Worm (Caenorhabditis elegans) whole organism, L4 larva: ENCODE results near the gene T25B6.6.

ENCODE experiments used
- spr-1 ChIP-seq: sonication (generic microtip); optimal IDR thresholded peaks from 2 replicates; lab custom pipeline; 2016; ENCODE audit warnings: mild to moderate bottlenecking, missing genetic modification characterization, missing compliant biosample characterization
- unc-62 ChIP-seq, 3 experiments: fragments of 150-350 bp in 1 of 3; sonication (generic microtip); optimal IDR thresholded peaks in 2 of 3; peaks in 1 of 3; 1 replicate in 1 of 3; 2 replicates in 2 of 3; lab custom pipeline; 2014 to 2017; ENCODE audit warnings: missing biosample characterization in 3 of 3, missing genetic modification characterization in 3 of 3, missing genetic modification reagents in 3 of 3, missing genotype in 1 of 3

The T25B6.6 gene

DNA sequence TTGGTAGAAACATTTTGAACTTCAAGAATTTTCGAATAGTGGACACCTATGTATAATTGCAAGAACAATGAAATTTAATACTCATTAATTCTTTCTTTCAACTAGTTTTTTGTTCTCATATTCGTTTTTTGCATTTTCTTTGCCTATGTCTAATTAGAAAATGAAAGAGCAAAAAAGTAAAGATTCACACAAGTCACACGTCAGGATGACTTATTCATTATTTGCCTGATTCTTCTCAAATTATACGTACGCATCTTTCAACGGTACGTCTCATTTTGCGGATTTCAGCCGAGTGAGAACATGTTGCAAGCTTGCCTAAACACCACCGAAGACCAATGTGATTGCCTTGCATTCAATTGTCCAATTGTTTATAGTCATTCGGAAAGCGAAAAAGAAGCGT lies 42.0 kb downstream of the T25B6.6 start, which contains the start of gene nmur-1:
Gene nmur-1, plus strand, starts transcription at position 301 of the 400 bp plus-strand sequence.
- TF ChIP-seq unc-62 (GFP tag; optimal IDR thresholded peaks at IDR 0.05 in 1 of 2; lab: Kevin White, UChicago) (peak in 1 of 2 experiments; percentile 66), unc-62 (tag; optimal IDR thresholded peaks at IDR 0.05; lab: Kevin White, UChicago) (no peak), spr-1 (tag; lab: Kevin White, UChicago) (no peak)
